Fruit fly (Drosophila melanogaster) whole organism, embryonic: ENCODE data around the gene par-6.

Source experiments
- B-H2 ChIP-seq: fragments of 200-800 bp; sonication (Bioruptor generic); optimal IDR thresholded peaks from 2 replicates; lab custom pipeline; 2018; ENCODE audit warnings: missing biosample characterization, mild to moderate bottlenecking, missing genetic modification characterization
- BEAF-32 ChIP-seq: fragments of 200-800 bp; sonication (Bioruptor generic); optimal IDR thresholded peaks from 3 replicates; lab custom pipeline; 2017; ENCODE audit warnings: missing biosample characterization, missing genetic modification characterization, mild to moderate bottlenecking, moderate library complexity, missing genetic modification reagents
- Bgb ChIP-seq: fragments of 200-800 bp; sonication (Bioruptor generic); IDR thresholded peaks from 2 replicates; pipeline ENCODE4 v1.3.6; 2022; ENCODE audit warnings: missing biosample characterization, missing genetic modification characterization; ENCODE audit not compliant: partially characterized antibody
- CG11696 ChIP-seq: fragments of 200-800 bp; sonication (Bioruptor generic); IDR thresholded peaks from 2 replicates; pipeline ENCODE4 v1.3.6; 2022; ENCODE audit warnings: missing biosample characterization, missing genetic modification characterization
- CG14441 ChIP-seq: fragments of 200-800 bp; sonication (Bioruptor generic); IDR thresholded peaks from 2 replicates; pipeline ENCODE4 v1.3.6; 2022; ENCODE audit warnings: missing biosample characterization, missing genetic modification characterization
- CG14860 ChIP-seq: fragments of 200-800 bp; sonication (Bioruptor generic); IDR thresholded peaks from 3 replicates; pipeline ENCODE4 v1.3.6; 2022; ENCODE audit warnings: missing biosample characterization, missing genetic modification characterization; ENCODE audit not compliant: partially characterized antibody
- CG15479 ChIP-seq: fragments of 200-800 bp; sonication (Bioruptor generic); optimal IDR thresholded peaks from 3 replicates; lab custom pipeline; 2019; ENCODE audit warnings: missing biosample characterization, mild to moderate bottlenecking, missing genetic modification characterization, moderate library complexity
- CG15696 ChIP-seq: fragments of 200-800 bp; sonication (Bioruptor generic); optimal IDR thresholded peaks from 2 replicates; lab custom pipeline; 2019; ENCODE audit warnings: missing biosample characterization, mild to moderate bottlenecking, missing genetic modification characterization, moderate library complexity
- CG1603 ChIP-seq: fragments of 200-800 bp; sonication (Bioruptor generic); optimal IDR thresholded peaks from 2 replicates; lab custom pipeline; 2019; ENCODE audit warnings: missing biosample characterization, mild to moderate bottlenecking, missing genetic modification characterization, moderate library complexity
- CG1647 ChIP-seq: fragments of 200-800 bp; sonication (Bioruptor generic); optimal IDR thresholded peaks from 3 replicates; lab custom pipeline; 2016; ENCODE audit warnings: missing biosample characterization, missing genetic modification characterization
- CG18011 ChIP-seq: fragments of 200-800 bp; sonication (Bioruptor generic); optimal IDR thresholded peaks from 2 replicates; lab custom pipeline; 2017; ENCODE audit warnings: missing biosample characterization, missing genetic modification characterization, mild to moderate bottlenecking, moderate library complexity, missing genotype
- CG2199 ChIP-seq: fragments of 200-800 bp; sonication (Bioruptor generic); IDR thresholded peaks from 3 replicates; pipeline ENCODE4 v1.3.6; 2022; ENCODE audit warnings: missing biosample characterization, missing genetic modification characterization
- CG2889 ChIP-seq: fragments of 200-800 bp; sonication (Bioruptor generic); IDR thresholded peaks from 3 replicates; pipeline ENCODE4 v1.3.6; 2022; ENCODE audit warnings: missing biosample characterization, missing genetic modification characterization
- CG33557 ChIP-seq: fragments of 200-800 bp; sonication (Bioruptor generic); optimal IDR thresholded peaks from 2 replicates; lab custom pipeline; 2019; ENCODE audit warnings: missing biosample characterization, mild to moderate bottlenecking, missing genetic modification characterization, moderate library complexity
- CG3838 ChIP-seq: fragments of 200-800 bp; sonication (Bioruptor generic); optimal IDR thresholded peaks from 3 replicates; lab custom pipeline; 2016; ENCODE audit warnings: missing biosample characterization, missing genetic modification characterization
- CG3995 ChIP-seq: fragments of 200-800 bp; sonication (Bioruptor generic); optimal IDR thresholded peaks from 3 replicates; lab custom pipeline; 2016; ENCODE audit warnings: missing biosample characterization, missing genetic modification characterization
- CG8478 ChIP-seq: fragments of >200 bp; optimal IDR thresholded peaks from 2 replicates; lab custom pipeline; 2018
- CTCF ChIP-seq: fragments of 200-800 bp; sonication (Bioruptor generic); optimal IDR thresholded peaks from 2 replicates; lab custom pipeline; 2017; ENCODE audit warnings: missing biosample characterization, mild to moderate bottlenecking, missing genetic modification characterization, moderate library complexity
- Chrac-16 ChIP-seq: fragments of 200-800 bp; sonication (Bioruptor generic); optimal IDR thresholded peaks from 3 replicates; lab custom pipeline; 2016; ENCODE audit warnings: missing biosample characterization, missing genetic modification characterization
- Doc2 ChIP-seq: fragments of 200-800 bp; sonication (Bioruptor generic); IDR thresholded peaks from 2 replicates; pipeline ENCODE4 v1.3.6; 2022; ENCODE audit warnings: missing biosample characterization, missing genetic modification characterization
- E2f1 ChIP-seq: fragments of 200-800 bp; sonication (Bioruptor generic); IDR thresholded peaks from 2 replicates; pipeline ENCODE4 v1.3.6; 2022; ENCODE audit warnings: missing biosample characterization, missing genetic modification characterization
- Fer1 ChIP-seq: fragments of 200-800 bp; sonication (Bioruptor generic); optimal IDR thresholded peaks from 2 replicates; lab custom pipeline; 2017; ENCODE audit warnings: missing biosample characterization, mild to moderate bottlenecking, missing genetic modification characterization
- Hand ChIP-seq: fragments of 200-800 bp; sonication (Bioruptor generic); optimal IDR thresholded peaks from 2 replicates; lab custom pipeline; 2017; ENCODE audit warnings: mild to moderate bottlenecking, missing biosample characterization, missing genetic modification reagents, missing genetic modification characterization
- Hey ChIP-seq: fragments of 200-800 bp; sonication (Bioruptor generic); optimal IDR thresholded peaks from 3 replicates; lab custom pipeline; 2018; ENCODE audit warnings: missing biosample characterization, mild to moderate bottlenecking, missing genetic modification characterization
- Hr3 ChIP-seq: fragments of 200-800 bp; sonication (Bioruptor generic); optimal IDR thresholded peaks from 3 replicates; lab custom pipeline; 2016; ENCODE audit warnings: missing biosample characterization, missing genetic modification characterization
- Hr78 ChIP-seq, 2 experiments: fragments of 200-800 bp in 1 of 2; fragments of >200 bp in 1 of 2; sonication (Bioruptor generic) in 1 of 2; optimal IDR thresholded peaks; 2 replicates each; lab custom pipeline; 2017 to 2019; ENCODE audit warnings: missing biosample characterization in 2 of 2, missing genetic modification characterization in 2 of 2, mild to moderate bottlenecking in 1 of 2, moderate library complexity in 1 of 2
- Jarid2 ChIP-seq: fragments of 200-800 bp; sonication (Bioruptor generic); optimal IDR thresholded peaks from 3 replicates; lab custom pipeline; 2017; ENCODE audit warnings: mild to moderate bottlenecking, missing biosample characterization, missing genetic modification reagents, missing genetic modification characterization
- Mrtf ChIP-seq: fragments of 200-800 bp; sonication (Bioruptor generic); IDR thresholded peaks from 3 replicates; pipeline ENCODE4 v1.3.6; 2022; ENCODE audit warnings: missing biosample characterization, missing genetic modification characterization
- Myb ChIP-seq: fragments of 200-800 bp; sonication (Bioruptor generic); optimal IDR thresholded peaks from 2 replicates; lab custom pipeline; 2016; ENCODE audit warnings: missing biosample characterization, missing genetic modification characterization
- Pdp1 ChIP-seq, 2 experiments: fragments of 200-800 bp; sonication (Bioruptor generic); optimal IDR thresholded peaks; 3 replicates each; lab custom pipeline; 2016; ENCODE audit warnings: missing biosample characterization in 2 of 2, missing genetic modification characterization in 2 of 2, mild to moderate bottlenecking in 1 of 2, moderate library complexity in 1 of 2
- amos ChIP-seq: fragments of 200-800 bp; sonication (Bioruptor generic); IDR thresholded peaks from 2 replicates; pipeline ENCODE4 v1.3.6; 2022; ENCODE audit warnings: missing biosample characterization, missing genetic modification characterization; ENCODE audit not compliant: partially characterized antibody
- bcd ChIP-seq: fragments of 200-800 bp; sonication (Bioruptor generic); optimal IDR thresholded peaks from 2 replicates; lab custom pipeline; 2017; ENCODE audit warnings: missing biosample characterization, mild to moderate bottlenecking, missing genetic modification characterization
- chinmo ChIP-seq: fragments of 200-800 bp; sonication (Bioruptor generic); IDR thresholded peaks from 4 replicates; pipeline ENCODE4 v1.3.6; 2022; ENCODE audit warnings: missing biosample characterization, missing genetic modification characterization; ENCODE audit not compliant: partially characterized antibody
- croc ChIP-seq: fragments of 200-800 bp; sonication (Bioruptor generic); conservative IDR thresholded peaks from 3 replicates; pipeline ENCODE4 v1.3.6; 2022; ENCODE audit warnings: missing biosample characterization, missing genetic modification characterization
- dmrt11E ChIP-seq: fragments of 200-800 bp; sonication (Bioruptor generic); optimal IDR thresholded peaks from 3 replicates; lab custom pipeline; 2018; ENCODE audit warnings: missing biosample characterization, mild to moderate bottlenecking, missing genetic modification characterization, moderate library complexity
- ewg ChIP-seq: fragments of 200-800 bp; sonication (Bioruptor generic); optimal IDR thresholded peaks from 3 replicates; lab custom pipeline; 2017; ENCODE audit warnings: mild to moderate bottlenecking, missing biosample characterization, missing genetic modification reagents, missing genetic modification characterization
- fd3F ChIP-seq: fragments of 200-800 bp; sonication (Bioruptor generic); optimal IDR thresholded peaks from 2 replicates; lab custom pipeline; 2018; ENCODE audit warnings: missing biosample characterization, mild to moderate bottlenecking, missing genetic modification characterization, moderate library complexity
- knrl ChIP-seq: fragments of 200-800 bp; sonication (Bioruptor generic); IDR thresholded peaks from 3 replicates; pipeline ENCODE4 v1.3.6; 2022; ENCODE audit warnings: missing biosample characterization, missing genetic modification characterization; ENCODE audit not compliant: partially characterized antibody
- maf-S ChIP-seq: fragments of 200-800 bp; sonication (Bioruptor generic); optimal IDR thresholded peaks from 2 replicates; lab custom pipeline; 2016; ENCODE audit warnings: missing biosample characterization, missing genetic modification characterization
- mam ChIP-seq: fragments of 200-800 bp; sonication (Bioruptor generic); optimal IDR thresholded peaks from 3 replicates; lab custom pipeline; 2016; ENCODE audit warnings: missing biosample characterization, missing genetic modification characterization
- pfk ChIP-seq: fragments of 200-800 bp; sonication (Bioruptor generic); optimal IDR thresholded peaks from 2 replicates; lab custom pipeline; 2018; ENCODE audit warnings: missing biosample characterization, mild to moderate bottlenecking, missing genetic modification characterization, moderate library complexity
- pros ChIP-seq: fragments of 200-800 bp; sonication (Bioruptor generic); optimal IDR thresholded peaks from 3 replicates; lab custom pipeline; 2019; ENCODE audit warnings: missing biosample characterization, mild to moderate bottlenecking, missing genetic modification characterization, moderate library complexity
- pzg ChIP-seq: fragments of 200-800 bp; sonication (Bioruptor generic); optimal IDR thresholded peaks from 3 replicates; lab custom pipeline; 2018; ENCODE audit warnings: missing biosample characterization, mild to moderate bottlenecking, missing genetic modification characterization, moderate library complexity
- ranshi ChIP-seq: fragments of 200-800 bp; sonication (Bioruptor generic); IDR thresholded peaks from 2 replicates; pipeline ENCODE4 v1.3.6; 2022; ENCODE audit warnings: missing biosample characterization, missing genetic modification characterization
- stwl ChIP-seq: fragments of 200-800 bp; sonication (Bioruptor generic); optimal IDR thresholded peaks from 3 replicates; lab custom pipeline; 2018; ENCODE audit warnings: missing biosample characterization, mild to moderate bottlenecking, missing genetic modification characterization, moderate library complexity
- unc-4 ChIP-seq: fragments of 200-800 bp; sonication (Bioruptor generic); IDR thresholded peaks from 2 replicates; pipeline ENCODE4 v1.3.6; 2022; ENCODE audit warnings: missing biosample characterization, missing genetic modification characterization; ENCODE audit not compliant: partially characterized antibody
- z ChIP-seq: fragments of 200-800 bp; sonication (Bioruptor generic); IDR thresholded peaks from 3 replicates; pipeline ENCODE4 v1.3.6; 2022; ENCODE audit warnings: missing biosample characterization, missing genetic modification characterization

par-6 gene

DNA sequence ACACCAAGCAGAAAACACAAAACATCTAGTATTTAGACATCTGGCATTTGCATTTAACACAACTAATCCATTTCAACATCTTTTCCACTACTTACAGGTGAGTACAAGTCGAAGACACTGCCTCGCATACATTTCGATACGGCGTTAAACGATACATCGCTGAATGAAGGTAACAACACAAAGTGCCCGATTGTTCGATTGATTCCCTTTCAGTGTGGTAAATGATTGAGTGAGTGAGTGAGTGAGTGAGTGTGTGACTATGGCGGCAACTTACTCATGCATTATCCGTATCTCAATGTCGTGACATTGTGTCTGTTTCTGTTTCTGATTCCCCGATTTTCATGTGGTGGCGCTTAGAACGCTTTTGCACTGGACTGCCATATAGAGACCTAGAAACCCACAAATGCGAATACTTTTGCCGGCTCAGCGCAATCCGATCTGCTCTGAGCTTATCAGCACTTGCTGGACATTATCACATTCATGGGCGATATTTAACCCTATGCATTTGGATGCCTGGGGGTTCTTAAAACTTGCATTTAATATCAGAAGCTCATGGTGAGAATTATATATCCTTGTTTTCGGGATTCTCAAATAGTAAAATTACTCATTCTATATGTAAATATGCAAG, 33.1 kb downstream of the par-6 start:
- TF ChIP-seq stwl (tag; lab: Kevin White, UChicago) = peak; percentile 73
- peak; percentile 83 for TF ChIP-seq z (GFP tag; lab: Robert Waterston, UW)
- TF ChIP-seq bcd (GFP tag; lab: Kevin White, UChicago) = no peak
- peak; percentile 31 for TF ChIP-seq pfk
- TF ChIP-seq CG1603 (tag; lab: Kevin White, UChicago) = peak; percentile 13
- TF ChIP-seq BEAF-32 = peak; percentile 13
- no peak for TF ChIP-seq CG2889
- no peak for TF ChIP-seq Mrtf (GFP tag; lab: Robert Waterston, UW)

DNA sequence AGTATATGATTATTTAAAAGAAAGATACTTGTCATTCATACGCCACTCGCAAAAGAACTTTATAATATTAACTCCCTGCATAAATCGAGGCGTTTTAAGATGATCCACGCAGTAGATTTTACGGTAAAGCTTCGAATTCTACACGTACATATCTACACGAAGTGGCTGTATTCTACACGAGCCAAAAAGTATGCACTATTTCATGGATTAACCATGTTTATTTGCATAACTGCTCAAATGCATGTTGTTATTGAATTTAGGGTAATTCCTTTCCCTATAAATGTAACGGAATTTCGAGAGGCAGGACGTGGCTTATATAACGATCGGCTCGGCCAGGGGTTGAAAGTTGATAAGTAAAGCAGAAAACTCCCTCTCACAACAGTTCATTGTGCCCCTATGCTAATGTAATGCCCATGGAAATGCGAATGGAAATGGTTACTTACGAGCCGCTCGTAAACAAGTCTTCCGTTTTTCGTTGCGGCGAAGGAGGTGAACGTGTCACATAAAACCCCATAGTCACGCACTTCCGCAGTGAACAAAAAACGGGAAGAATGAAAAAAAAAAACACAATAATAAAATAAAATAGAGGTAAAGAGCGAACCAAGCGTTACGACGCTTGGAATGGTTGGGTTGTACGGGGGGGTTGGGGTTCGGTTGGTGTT, 34.0 kb downstream of the par-6 start:
- TF ChIP-seq CG11696 (GFP tag; lab: Robert Waterston, UW) (no peak), CG33557 (no peak), Hey (tag; lab: Kevin White, UChicago) (no peak), knrl (GFP tag; lab: Robert Waterston, UW) (peak; percentile 30; the same call in 1 of the 3 replicates), Hr3 (no peak), CG15479 (no peak), Pdp1 (GFP tag; optimal IDR thresholded peaks at IDR 0.05; lab: Kevin White, UChicago) (peak in 1 of 2 experiments; percentile 86), pzg (GFP tag; lab: Kevin White, UChicago) (no peak), Doc2 (GFP tag; lab: Robert Waterston, UW) (no peak), Myb (GFP tag; lab: Kevin White, UChicago) (peak; percentile 33), amos (GFP tag; lab: Robert Waterston, UW) (peak; percentile 58), maf-S (GFP tag; lab: Kevin White, UChicago) (no peak), CG1647 (GFP tag; lab: Kevin White, UChicago) (no peak), ewg (GFP tag; lab: Kevin White, UChicago) (no peak), Hand (GFP tag; lab: Kevin White, UChicago) (no peak), CTCF (GFP tag; lab: Kevin White, UChicago) (peak; percentile 88), croc (no peak), Fer1 (no peak), CG3995 (no peak), Hr78 (GFP tag; optimal IDR thresholded peaks at IDR 0.05; lab: Kevin White, UChicago) (no peak), mam (GFP tag; lab: Kevin White, UChicago) (no peak), CG14441 (no peak), fd3F (GFP tag; lab: Kevin White, UChicago) (no peak), ranshi (no peak), pros (peak; percentile 94), Chrac-16 (GFP tag; lab: Kevin White, UChicago) (no peak), B-H2 (GFP tag; lab: Kevin White, UChicago) (no peak), CG18011 (GFP tag; lab: Kevin White, UChicago) (no peak), CG14860 (GFP tag; lab: Robert Waterston, UW) (0 out of 3 replicates have a peak, but pooled peaks have one; percentile 10), dmrt11E (tag; lab: Kevin White, UChicago) (no peak), CG2199 (GFP tag; lab: Robert Waterston, UW) (peak; percentile 91), Jarid2 (GFP tag; lab: Kevin White, UChicago) (no peak), unc-4 (GFP tag; lab: Robert Waterston, UW) (peak; percentile 24; the same call in 1 of the 2 replicates), E2f1 (GFP tag; lab: Robert Waterston, UW) (no peak), CG3838 (GFP tag; lab: Kevin White, UChicago) (no peak), CG8478 (no peak), Bgb (GFP tag; lab: Robert Waterston, UW) (peak; percentile 43; the same call in 1 of the 2 replicates), CG15696 (tag; lab: Kevin White, UChicago) (peak; percentile 1), chinmo (0 out of 4 replicates have a peak, but pooled peaks have one; percentile 15)
